Worm (Caenorhabditis elegans) whole organism, L1 larva: ENCODE results near the gene mop-25.1.

Source experiments
- C04F5.9 ChIP-seq: sonication (generic microtip); optimal IDR thresholded peaks from 2 replicates; lab custom pipeline; 2016; ENCODE audit warnings: missing genetic modification characterization, missing compliant biosample characterization
- C16A3.4 ChIP-seq: fragments of 150-350 bp; optimal IDR thresholded peaks from 2 replicates; lab custom pipeline; 2014; ENCODE audit warnings: missing biosample characterization, missing genetic modification characterization
- Y116A8C.19 ChIP-seq: sonication (generic microtip); optimal IDR thresholded peaks from 2 replicates; lab custom pipeline; 2016; ENCODE audit warnings: missing compliant biosample characterization, missing genetic modification characterization, borderline replicate concordance
- aha-1 ChIP-seq: fragments of 150-350 bp; optimal IDR thresholded peaks from 2 replicates; lab custom pipeline; 2014; ENCODE audit warnings: missing biosample characterization, missing genetic modification characterization
- alr-1 ChIP-seq: fragments of 200-800 bp; sonication (Bioruptor generic); optimal IDR thresholded peaks from 2 replicates; lab custom pipeline; 2018; ENCODE audit warnings: borderline replicate concordance, mild to moderate bottlenecking, missing genetic modification characterization, missing compliant biosample characterization
- blmp-1 ChIP-seq: fragments of 150-350 bp; optimal IDR thresholded peaks from 2 replicates; lab custom pipeline; 2014; ENCODE audit warnings: missing biosample characterization, missing genetic modification characterization
- ceh-63 ChIP-seq: fragments of 200-800 bp; sonication (Bioruptor generic); optimal IDR thresholded peaks from 2 replicates; lab custom pipeline; 2018; ENCODE audit warnings: mild to moderate bottlenecking, missing genetic modification characterization, missing compliant biosample characterization
- ceh-8 ChIP-seq: fragments of 200-800 bp; sonication (Bioruptor generic); optimal IDR thresholded peaks from 2 replicates; lab custom pipeline; 2018; ENCODE audit warnings: mild to moderate bottlenecking, missing genetic modification characterization, moderate library complexity, missing compliant biosample characterization
- ceh-88 ChIP-seq: fragments of 200-800 bp; sonication (Bioruptor generic); IDR thresholded peaks from 2 replicates; pipeline ENCODE4 v1.3.6; 2022; ENCODE audit warnings: missing genetic modification characterization, missing compliant biosample characterization
- ceh-90 ChIP-seq: sonication (generic microtip); optimal IDR thresholded peaks from 2 replicates; lab custom pipeline; 2016; ENCODE audit warnings: missing genetic modification characterization, missing compliant biosample characterization
- ces-1 ChIP-seq: fragments of 150-350 bp; optimal IDR thresholded peaks from 2 replicates; lab custom pipeline; 2014; ENCODE audit warnings: missing biosample characterization, missing genetic modification reagents, missing genetic modification characterization
- dsc-1 ChIP-seq: sonication (generic microtip); optimal IDR thresholded peaks from 2 replicates; lab custom pipeline; 2016; ENCODE audit warnings: mild to moderate bottlenecking, missing genetic modification characterization, missing compliant biosample characterization
- efl-1 ChIP-seq, 4 experiments: fragments of 150-350 bp; optimal IDR thresholded peaks in 3 of 4; peaks in 1 of 4; 1 replicate in 1 of 4; 2 replicates in 3 of 4; lab custom pipeline; 2014; ENCODE audit warnings: missing biosample characterization in 2 of 4, missing genetic modification characterization in 2 of 4, missing genetic modification reagents in 2 of 4
- efl-3 ChIP-seq: fragments of 200-800 bp; sonication (Bioruptor generic); optimal IDR thresholded peaks from 2 replicates; lab custom pipeline; 2018; ENCODE audit warnings: mild to moderate bottlenecking, missing genetic modification characterization, missing compliant biosample characterization
- egl-13 ChIP-seq: sonication (generic microtip); optimal IDR thresholded peaks from 2 replicates; lab custom pipeline; 2016; ENCODE audit warnings: missing genotype, missing genetic modification reagents, missing genetic modification characterization, missing compliant biosample characterization
- egl-27 ChIP-seq, 2 experiments: fragments of 150-350 bp in 1 of 2; sonication (generic microtip); optimal IDR thresholded peaks; 3 replicates each; lab custom pipeline; 2017 to 2018; ENCODE audit warnings: missing biosample characterization in 2 of 2, missing genetic modification characterization in 2 of 2, missing genetic modification reagents in 2 of 2
- fkh-4 ChIP-seq: sonication (generic microtip); optimal IDR thresholded peaks from 2 replicates; lab custom pipeline; 2016; ENCODE audit warnings: missing compliant biosample characterization, missing genetic modification characterization, borderline replicate concordance
- fkh-8 ChIP-seq: sonication (generic microtip); optimal IDR thresholded peaks from 2 replicates; lab custom pipeline; 2016; ENCODE audit warnings: mild to moderate bottlenecking, missing genetic modification characterization, missing compliant biosample characterization
- grh-1 ChIP-seq: fragments of 200-800 bp; sonication (Bioruptor generic); IDR thresholded peaks from 2 replicates; pipeline ENCODE4 v1.3.6; 2022; ENCODE audit warnings: missing genetic modification reagents, missing genetic modification characterization, missing compliant biosample characterization
- hlh-4 ChIP-seq: sonication (generic microtip); optimal IDR thresholded peaks from 2 replicates; lab custom pipeline; 2016; ENCODE audit warnings: mild to moderate bottlenecking, missing genetic modification characterization, missing compliant biosample characterization
- hpl-2 ChIP-seq: fragments of 150-350 bp; optimal IDR thresholded peaks from 2 replicates; lab custom pipeline; 2014; ENCODE audit warnings: missing biosample characterization, missing genetic modification reagents, missing genetic modification characterization
- isw-1 ChIP-seq: fragments of 200-800 bp; sonication (Bioruptor generic); IDR thresholded peaks from 2 replicates; pipeline ENCODE4 v1.3.6; 2022; ENCODE audit warnings: missing genetic modification characterization, missing compliant biosample characterization
- lin-13 ChIP-seq: fragments of 150-350 bp; optimal IDR thresholded peaks from 2 replicates; lab custom pipeline; 2014; ENCODE audit warnings: missing biosample characterization, missing genetic modification reagents, missing genetic modification characterization
- lin-14 ChIP-seq: fragments of 200-800 bp; sonication (Bioruptor generic); optimal IDR thresholded peaks from 2 replicates; lab custom pipeline; 2018; ENCODE audit warnings: mild to moderate bottlenecking, missing genetic modification characterization, moderate library complexity, missing compliant biosample characterization
- lin-15B ChIP-seq: fragments of 150-350 bp; sonication (generic microtip); optimal IDR thresholded peaks from 3 replicates; lab custom pipeline; 2014; ENCODE audit warnings: missing biosample characterization, missing genetic modification characterization
- lin-35 ChIP-seq, 2 experiments: fragments of 150-350 bp; optimal IDR thresholded peaks; 2 replicates each; lab custom pipeline; 2014; ENCODE audit warnings: missing biosample characterization in 2 of 2, missing genetic modification characterization in 2 of 2, missing genetic modification reagents in 2 of 2
- lin-39 ChIP-seq: fragments of 150-350 bp; optimal IDR thresholded peaks from 2 replicates; lab custom pipeline; 2014; ENCODE audit warnings: missing biosample characterization, missing genetic modification reagents, missing genetic modification characterization
- mdl-1 ChIP-seq, 2 experiments: fragments of 150-350 bp; optimal IDR thresholded peaks; 2 replicates each; lab custom pipeline; 2014 to 2017; ENCODE audit warnings: missing biosample characterization in 2 of 2, missing genetic modification characterization in 2 of 2, inconsistent platforms in 1 of 2
- mef-2 ChIP-seq: fragments of 150-350 bp; optimal IDR thresholded peaks from 2 replicates; lab custom pipeline; 2014; ENCODE audit warnings: missing biosample characterization, missing genetic modification characterization
- nhr-19 ChIP-seq: fragments of 200-800 bp; sonication (Bioruptor generic); conservative IDR thresholded peaks from 2 replicates; pipeline ENCODE4 v1.3.6; 2022; ENCODE audit warnings: missing genetic modification characterization, missing compliant biosample characterization
- nhr-237 ChIP-seq: fragments of 150-350 bp; optimal IDR thresholded peaks from 2 replicates; lab custom pipeline; 2014; ENCODE audit warnings: missing biosample characterization, missing genetic modification characterization
- nhr-28 ChIP-seq: fragments of 150-350 bp; optimal IDR thresholded peaks from 2 replicates; lab custom pipeline; 2014; ENCODE audit warnings: missing biosample characterization, missing genetic modification characterization
- nhr-76 ChIP-seq: sonication (generic microtip); optimal IDR thresholded peaks from 2 replicates; lab custom pipeline; 2017; ENCODE audit warnings: missing biosample characterization, missing genetic modification characterization
- nhr-77 ChIP-seq: fragments of 150-350 bp; optimal IDR thresholded peaks from 2 replicates; lab custom pipeline; 2014; ENCODE audit warnings: missing biosample characterization, missing genetic modification characterization
- nhr-84 ChIP-seq: sonication (generic microtip); optimal IDR thresholded peaks from 2 replicates; lab custom pipeline; 2017; ENCODE audit warnings: missing biosample characterization, missing genetic modification characterization
- nhr-85 ChIP-seq: sonication (generic microtip); peaks from one replicate; lab custom pipeline; 2016; ENCODE audit warnings: missing genetic modification characterization, inconsistent platforms, missing compliant biosample characterization
- pqm-1 ChIP-seq: sonication (generic microtip); optimal IDR thresholded peaks from 3 replicates; lab custom pipeline; 2017; ENCODE audit warnings: missing biosample characterization, missing genetic modification characterization
- snu-23 ChIP-seq: sonication (generic microtip); optimal IDR thresholded peaks from 2 replicates; lab custom pipeline; 2016; ENCODE audit warnings: missing genetic modification characterization, missing compliant biosample characterization
- sox-4 ChIP-seq: sonication (generic microtip); optimal IDR thresholded peaks from 2 replicates; lab custom pipeline; 2016; ENCODE audit warnings: missing genetic modification characterization, missing compliant biosample characterization
- sptf-1 ChIP-seq: fragments of 150-350 bp; optimal IDR thresholded peaks from 2 replicates; lab custom pipeline; 2014; ENCODE audit warnings: missing biosample characterization, missing genetic modification characterization
- swsn-7 ChIP-seq: sonication (generic microtip); optimal IDR thresholded peaks from 2 replicates; lab custom pipeline; 2016; ENCODE audit warnings: missing genetic modification characterization, missing compliant biosample characterization
- tbx-2 ChIP-seq: sonication (generic microtip); optimal IDR thresholded peaks from 2 replicates; lab custom pipeline; 2016; ENCODE audit warnings: missing genetic modification characterization, missing compliant biosample characterization
- tlp-1 ChIP-seq: fragments of 150-350 bp; optimal IDR thresholded peaks from 2 replicates; lab custom pipeline; 2014; ENCODE audit warnings: missing biosample characterization, missing genetic modification characterization
- unc-130 ChIP-seq: fragments of 150-350 bp; optimal IDR thresholded peaks from 2 replicates; lab custom pipeline; 2017; ENCODE audit warnings: missing biosample characterization, missing genetic modification characterization, inconsistent platforms
- unc-98 ChIP-seq: fragments of 200-800 bp; sonication (Bioruptor generic); IDR thresholded peaks from 2 replicates; pipeline ENCODE4 v1.3.6; 2022; ENCODE audit warnings: missing genetic modification characterization, missing compliant biosample characterization
- vab-15 ChIP-seq: sonication (generic microtip); optimal IDR thresholded peaks from 2 replicates; lab custom pipeline; 2017; ENCODE audit warnings: missing genotype, mild to moderate bottlenecking, missing genetic modification characterization, missing compliant biosample characterization
- xbp-1 ChIP-seq: sonication (generic microtip); optimal IDR thresholded peaks from 2 replicates; lab custom pipeline; 2016; ENCODE audit warnings: missing genetic modification characterization, missing compliant biosample characterization
- zag-1 ChIP-seq: fragments of 150-350 bp; optimal IDR thresholded peaks from 2 replicates; lab custom pipeline; 2014; ENCODE audit warnings: missing biosample characterization, missing genetic modification characterization
- zip-4 ChIP-seq: fragments of 200-800 bp; sonication (Bioruptor generic); optimal IDR thresholded peaks from 2 replicates; lab custom pipeline; 2018; ENCODE audit warnings: mild to moderate bottlenecking, missing genetic modification characterization, moderate library complexity, missing compliant biosample characterization
- ztf-11 ChIP-seq, 2 experiments: sonication (generic microtip); optimal IDR thresholded peaks; 2 replicates each; lab custom pipeline; 2016 to 2017; ENCODE audit warnings: missing genetic modification characterization in 2 of 2, missing biosample characterization in 1 of 2, missing compliant biosample characterization in 1 of 2
- ztf-4 ChIP-seq: fragments of 150-350 bp; optimal IDR thresholded peaks from 2 replicates; lab custom pipeline; 2014; ENCODE audit warnings: missing biosample characterization, missing genetic modification characterization

mop-25.1 gene

ce11 chrX:3969353-3969752, 42.7 kb upstream of the mop-25.1 start (continued):
- TF ChIP-seq lin-35 (GFP tag; optimal IDR thresholded peaks at IDR 0.05; lab: Kevin White, UChicago), result peak in 1 of 2 experiments; percentile 51

ce11 chrX:3969980-3970403, 42.0 kb upstream of the mop-25.1 start:
- TF ChIP-seq sox-4, result no peak
- TF ChIP-seq zip-4 (GFP tag; lab: Kevin White, UChicago), result peak; percentile 45
- peak; percentile 42 for TF ChIP-seq ztf-4 (tag; lab: Kevin White, UChicago)
- TF ChIP-seq hlh-4 (tag; lab: Kevin White, UChicago), result no peak
- no peak for TF ChIP-seq sptf-1 (tag; lab: Kevin White, UChicago)
- peak; percentile 61; the same call in 1 of the 2 replicates for TF ChIP-seq grh-1 (GFP tag; lab: Robert Waterston, UW)
- TF ChIP-seq nhr-85 (tag; lab: Kevin White, UChicago), result peak; percentile 94
- peak; percentile 89 for TF ChIP-seq lin-14 (GFP tag; lab: Kevin White, UChicago)
- no peak for TF ChIP-seq nhr-28
- no peak for TF ChIP-seq ceh-63 (GFP tag; lab: Kevin White, UChicago)
- peak; percentile 74 for TF ChIP-seq xbp-1 (tag; lab: Kevin White, UChicago)
- no peak for TF ChIP-seq blmp-1 (tag; lab: Kevin White, UChicago)
- TF ChIP-seq pqm-1, result no peak
- peak; percentile 78 for TF ChIP-seq C16A3.4 (tag; lab: Kevin White, UChicago)
- peak in 1 of 2 experiments; percentile 77 for TF ChIP-seq mdl-1 (tag; optimal IDR thresholded peaks at IDR 0.05; lab: Kevin White, UChicago)
- no peak for TF ChIP-seq efl-3 (GFP tag; lab: Kevin White, UChicago)
- no peak for TF ChIP-seq nhr-84 (tag; lab: Kevin White, UChicago)
- TF ChIP-seq swsn-7 (tag; lab: Kevin White, UChicago), result peak; percentile 80
- peak; percentile 77 for TF ChIP-seq nhr-77
- TF ChIP-seq aha-1, result no peak
- TF ChIP-seq tlp-1, result no peak
- TF ChIP-seq ceh-90 (tag; lab: Kevin White, UChicago), result no peak
- TF ChIP-seq efl-1 (optimal IDR thresholded peaks at IDR 0.05; lab: Kevin White, UChicago), result peak; percentile 35 to 46
- TF ChIP-seq efl-1 (GFP tag; optimal IDR thresholded peaks at IDR 0.05 in 1 of 2; lab: Kevin White, UChicago), result peak; percentile 7 to 95
- no peak for TF ChIP-seq Y116A8C.19 (tag; lab: Kevin White, UChicago)
- TF ChIP-seq egl-27 (tag; optimal IDR thresholded peaks at IDR 0.05; lab: Kevin White, UChicago), result peak in 1 of 2 experiments; percentile 41
- TF ChIP-seq unc-130 (tag; lab: Kevin White, UChicago), result peak; percentile 87
- TF ChIP-seq mef-2 (tag; lab: Kevin White, UChicago), result no peak
- no peak for TF ChIP-seq zag-1 (tag; lab: Kevin White, UChicago)
- peak; percentile 66 for TF ChIP-seq lin-13 (GFP tag; lab: Kevin White, UChicago)
- peak; percentile 0 for TF ChIP-seq ces-1
- no peak for TF ChIP-seq nhr-76
- TF ChIP-seq ztf-11 (tag; optimal IDR thresholded peaks at IDR 0.05; lab: Kevin White, UChicago), result peak in 1 of 2 experiments; percentile 49
- TF ChIP-seq ceh-88, result peak; percentile 57
- TF ChIP-seq ceh-8 (GFP tag; lab: Kevin White, UChicago), result no peak
- TF ChIP-seq hpl-2 (GFP tag; lab: Kevin White, UChicago), result no peak
- no peak; the same call in 1 of the 2 replicates for TF ChIP-seq unc-98 (GFP tag; lab: Robert Waterston, UW)
- no peak for TF ChIP-seq lin-39 (tag; lab: Kevin White, UChicago)
- TF ChIP-seq snu-23 (GFP tag; lab: Kevin White, UChicago), result peak; percentile 92
- no peak for TF ChIP-seq fkh-4 (tag; lab: Kevin White, UChicago)
- TF ChIP-seq nhr-19, result peak; percentile 81
- TF ChIP-seq fkh-8 (tag; lab: Kevin White, UChicago), result peak; percentile 60
- no peak for TF ChIP-seq C04F5.9
- peak; percentile 80 for TF ChIP-seq dsc-1 (tag; lab: Kevin White, UChicago)
- TF ChIP-seq lin-15B (tag; lab: Kevin White, UChicago), result peak; percentile 12
- TF ChIP-seq egl-13 (tag; lab: Kevin White, UChicago), result peak; percentile 44
- TF ChIP-seq vab-15 (tag; lab: Kevin White, UChicago), result no peak
- TF ChIP-seq isw-1 (GFP tag; lab: Robert Waterston, UW), result peak; percentile 29
- TF ChIP-seq alr-1, result no peak
- TF ChIP-seq nhr-237, result no peak
- peak; percentile 71 for TF ChIP-seq tbx-2 (tag; lab: Kevin White, UChicago)
